Worm (Caenorhabditis elegans) whole organism, mixed stage, embryonic: Measurements from ENCODE around the gene F31E8.5.
A peak's percentile ranks its signal among the peaks of the same experiment; 100 is the strongest.

Experiments
- M03D4.4 ChIP-seq: sonication (generic microtip); optimal IDR thresholded peaks from 2 replicates; lab custom pipeline; 2017; ENCODE audit warnings: mild to moderate bottlenecking, missing genetic modification characterization, missing compliant biosample characterization
- bed-3 ChIP-seq: fragments of 200-800 bp; sonication (Bioruptor generic); optimal IDR thresholded peaks from 3 replicates; lab custom pipeline; 2018; ENCODE audit warnings: mild to moderate bottlenecking, missing genetic modification characterization, moderate library complexity, missing compliant biosample characterization
- hlh-1 ChIP-seq: fragments of 150-350 bp; optimal IDR thresholded peaks from 2 replicates; lab custom pipeline; 2014; ENCODE audit warnings: missing biosample characterization, missing genetic modification reagents, missing genetic modification characterization
- lsy-2 ChIP-seq: fragments of 150-350 bp; optimal IDR thresholded peaks from 2 replicates; lab custom pipeline; 2014; ENCODE audit warnings: missing biosample characterization, missing genetic modification characterization
- mep-1 ChIP-seq: fragments of 150-350 bp; optimal IDR thresholded peaks from 2 replicates; lab custom pipeline; 2017; ENCODE audit warnings: missing biosample characterization, missing genetic modification reagents, missing genetic modification characterization, inconsistent platforms
- nhr-12 ChIP-seq: fragments of 150-350 bp; optimal IDR thresholded peaks from 2 replicates; lab custom pipeline; 2014; ENCODE audit warnings: missing biosample characterization, missing genetic modification characterization
- nhr-237 ChIP-seq: fragments of 150-350 bp; optimal IDR thresholded peaks from 2 replicates; lab custom pipeline; 2014; ENCODE audit warnings: missing biosample characterization, missing genetic modification characterization
- nhr-28 ChIP-seq: fragments of 150-350 bp; optimal IDR thresholded peaks from 2 replicates; lab custom pipeline; 2014; ENCODE audit warnings: missing biosample characterization, missing genetic modification characterization
- pha-4 ChIP-seq: fragments of 150-350 bp; optimal IDR thresholded peaks from 2 replicates; lab custom pipeline; 2018; ENCODE audit warnings: missing biosample characterization, missing genetic modification reagents, missing genetic modification characterization
- snpc-4 ChIP-seq: fragments of 150-350 bp; optimal IDR thresholded peaks from 2 replicates; lab custom pipeline; 2014; ENCODE audit warnings: missing biosample characterization, missing genetic modification characterization
- unc-39 ChIP-seq: fragments of 150-350 bp; optimal IDR thresholded peaks from 2 replicates; lab custom pipeline; 2014; ENCODE audit warnings: missing biosample characterization, missing genetic modification characterization
- unc-62 ChIP-seq: fragments of 150-350 bp; optimal IDR thresholded peaks from 2 replicates; lab custom pipeline; 2014; ENCODE audit warnings: missing biosample characterization, missing genetic modification reagents, missing genetic modification characterization
- ztf-11 ChIP-seq: fragments of 150-350 bp; optimal IDR thresholded peaks from 2 replicates; lab custom pipeline; 2014; ENCODE audit warnings: missing biosample characterization, missing genetic modification characterization

DNA sequence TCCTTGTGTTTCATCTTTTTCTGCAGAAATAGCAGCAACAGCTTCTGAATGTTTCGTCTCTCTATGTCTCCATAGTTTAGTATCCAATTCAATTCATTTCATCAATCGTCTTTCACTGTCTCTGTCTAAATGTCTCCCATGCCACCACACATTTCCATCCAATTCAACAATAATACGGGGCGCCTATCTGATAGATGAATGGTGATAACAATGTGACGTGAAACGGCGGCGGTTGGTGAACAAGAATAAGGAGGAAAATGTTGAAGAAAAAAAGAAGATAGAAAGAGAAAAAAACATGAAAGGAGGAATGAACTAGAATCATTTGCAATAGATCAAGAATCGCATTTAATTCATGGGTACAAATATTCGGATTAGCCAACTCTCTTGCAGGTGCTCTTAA lies 15.3 kb upstream of the F31E8.5 start:
- no peak for TF ChIP-seq M03D4.4 (tag; lab: Kevin White, UChicago)
- no peak for TF ChIP-seq mep-1 (tag; lab: Kevin White, UChicago)
- TF ChIP-seq bed-3: no peak
- no peak for TF ChIP-seq ztf-11 (tag; lab: Kevin White, UChicago)
- TF ChIP-seq lsy-2: no peak
- no peak for TF ChIP-seq unc-39 (tag; lab: Kevin White, UChicago)
- TF ChIP-seq pha-4 (tag; lab: Kevin White, UChicago): no peak
- TF ChIP-seq snpc-4 (tag; lab: Kevin White, UChicago): no peak
- no peak for TF ChIP-seq nhr-12 (tag; lab: Kevin White, UChicago)
- peak; percentile 95 for TF ChIP-seq unc-62 (GFP tag; lab: Kevin White, UChicago)
- TF ChIP-seq nhr-237 (tag; lab: Kevin White, UChicago): no peak
- TF ChIP-seq hlh-1 (tag; lab: Kevin White, UChicago): peak; percentile 39
- no peak for TF ChIP-seq nhr-28
